Worm (Caenorhabditis elegans): ENCODE data around the gene F56A8.3.

DNA sequence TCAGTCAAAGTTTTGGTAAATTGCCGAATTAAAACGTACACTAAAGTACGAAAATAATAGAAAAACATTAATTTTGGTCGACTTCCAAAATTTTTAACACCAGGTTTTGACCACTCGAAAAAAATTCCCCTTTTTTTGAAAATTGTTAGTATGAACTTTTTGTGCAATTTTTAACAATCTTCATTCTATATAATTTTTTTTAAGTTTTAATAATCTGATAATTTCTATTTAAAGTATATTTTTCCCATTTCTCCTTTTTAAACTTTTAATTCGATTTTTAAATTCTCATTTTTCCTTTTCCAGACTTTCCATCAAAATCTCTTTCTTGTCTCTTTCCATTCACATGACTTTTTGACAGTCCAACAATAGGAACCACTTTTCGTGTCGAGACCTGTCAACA is 20.3 kb downstream of the F56A8.3 start, which contains the start of gene unc-64:
- TF ChIP-seq med-1 (GFP tag; optimal IDR thresholded peaks at IDR 0.05; ENCODE audit: insufficient read depth) (no peak), T22C8.4 (GFP tag; IDR thresholded peaks at IDR 0.05) (no peak), flt-1 (GFP tag; IDR thresholded peaks at IDR 0.05) (no peak), ztf-29 (GFP tag; IDR thresholded peaks at IDR 0.05) (no peak), ztf-23 (GFP tag; IDR thresholded peaks at IDR 0.05) (no peak), ref-1 (GFP tag; conservative IDR thresholded peaks at IDR 0.05) (no peak), cog-1 (tag; optimal IDR thresholded peaks at IDR 0.05) (no peak)

All from whole organism, midembryonic.